Worm (Caenorhabditis elegans) whole organism, L3 larva: ENCODE data around the gene C31G12.4.

Source experiments
- fos-1 ChIP-seq: fragments of 150-350 bp; optimal IDR thresholded peaks from 2 replicates; lab custom pipeline; 2014; ENCODE audit warnings: missing biosample characterization, missing genetic modification characterization
- jun-1 ChIP-seq: fragments of 150-350 bp; optimal IDR thresholded peaks from 2 replicates; lab custom pipeline; 2014; ENCODE audit warnings: missing biosample characterization, missing genetic modification reagents, missing genetic modification characterization
- nhr-12 ChIP-seq: fragments of 150-350 bp; optimal IDR thresholded peaks from 2 replicates; lab custom pipeline; 2014; ENCODE audit warnings: missing biosample characterization, missing genetic modification characterization
- nhr-237 ChIP-seq: fragments of 150-350 bp; optimal IDR thresholded peaks from 2 replicates; lab custom pipeline; 2014; ENCODE audit warnings: missing biosample characterization, missing genetic modification characterization
- sea-2 ChIP-seq: fragments of 150-350 bp; sonication (generic microtip); optimal IDR thresholded peaks from 4 replicates; lab custom pipeline; 2014; ENCODE audit warnings: missing biosample characterization, missing genetic modification reagents, missing genetic modification characterization
- snpc-4 ChIP-seq: fragments of 150-350 bp; optimal IDR thresholded peaks from 2 replicates; lab custom pipeline; 2014; ENCODE audit warnings: missing biosample characterization, missing genetic modification characterization
- unc-39 ChIP-seq: sonication (generic microtip); optimal IDR thresholded peaks from 4 replicates; lab custom pipeline; 2017; ENCODE audit warnings: missing biosample characterization, missing genetic modification characterization
- zag-1 ChIP-seq: fragments of 150-350 bp; optimal IDR thresholded peaks from 2 replicates; lab custom pipeline; 2014; ENCODE audit warnings: missing biosample characterization, missing genetic modification characterization

ce11 chrV:18178659-18179058 lies at the start of gene C31G12.4:
- no peak for TF ChIP-seq snpc-4 (tag; lab: Kevin White, UChicago)
- TF ChIP-seq unc-39 (tag; lab: Kevin White, UChicago) = no peak
- no peak for TF ChIP-seq zag-1 (tag; lab: Kevin White, UChicago)
- no peak for TF ChIP-seq sea-2 (GFP tag; lab: Kevin White, UChicago)
- no peak for TF ChIP-seq nhr-237 (tag; lab: Kevin White, UChicago)
- no peak for TF ChIP-seq nhr-12 (tag; lab: Kevin White, UChicago)
- no peak for TF ChIP-seq fos-1 (tag; lab: Kevin White, UChicago)
- TF ChIP-seq jun-1 (tag; lab: Kevin White, UChicago) = no peak
